Fruit fly (Drosophila melanogaster): ENCODE results near the gene CG42249.

The CG42249 gene

dm6 chrX:11149201-11149600 is 53.1 kb downstream of the CG42249 start, which contains the start of gene Lint-1 (continued):
- TF ChIP-seq Ets21C (GFP tag; optimal IDR thresholded peaks at IDR 0.05) (peak; percentile 18), Hr4 (GFP tag; optimal IDR thresholded peaks at IDR 0.05) (peak; percentile 15), Smox (GFP tag; optimal IDR thresholded peaks at IDR 0.05) (peak; percentile 35), Ets96B (tag; optimal IDR thresholded peaks at IDR 0.05) (no peak), OdsH (GFP tag; optimal IDR thresholded peaks at IDR 0.05) (peak; percentile 43), Met (GFP tag; optimal IDR thresholded peaks at IDR 0.05) (peak; percentile 34), CG7368 (GFP tag; optimal IDR thresholded peaks at IDR 0.05) (no peak), CG15336 (GFP tag; IDR thresholded peaks at IDR 0.05) (no peak), Gug (GFP tag; IDR thresholded peaks at IDR 0.05) (no peak), net (GFP tag; optimal IDR thresholded peaks at IDR 0.05) (no peak), Hr38 (GFP tag; optimal IDR thresholded peaks at IDR 0.05) (no peak), CG8319 (GFP tag; optimal IDR thresholded peaks at IDR 0.05) (no peak), vri (GFP tag; optimal IDR thresholded peaks at IDR 0.05) (peak; percentile 54), CG34406 (GFP tag; optimal IDR thresholded peaks at IDR 0.05) (no peak), pdm3 (GFP tag; optimal IDR thresholded peaks at IDR 0.05) (peak; percentile 49), Eip78C (GFP tag) (peak; percentile 60)

DNA sequence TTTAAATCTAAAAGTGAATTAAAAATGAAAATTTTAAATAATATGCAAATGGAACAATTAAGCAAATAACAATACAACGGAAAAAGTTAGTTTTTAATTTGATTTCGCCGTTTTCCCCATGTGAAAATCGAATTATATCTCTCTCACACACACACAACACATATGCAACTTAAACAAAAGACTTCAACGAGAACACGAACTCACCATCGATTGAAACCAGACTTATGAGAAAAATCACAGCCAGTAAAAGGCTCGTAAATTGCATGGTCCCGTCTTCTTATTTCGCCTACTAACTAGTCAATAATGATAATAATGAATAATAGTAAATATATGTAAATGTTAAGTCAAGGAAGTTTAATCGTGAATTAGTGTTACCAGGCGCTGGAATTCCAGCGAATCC is 57.3 kb downstream of the CG42249 start:
- TF ChIP-seq dsx (GFP tag; optimal IDR thresholded peaks at IDR 0.05; ENCODE audit: poor library complexity, severe bottlenecking), result no peak
- TF ChIP-seq CG3919 (GFP tag; optimal IDR thresholded peaks at IDR 0.05), result no peak
- peak; percentile 28 for TF ChIP-seq Eip93F (GFP tag; optimal IDR thresholded peaks at IDR 0.05)
- no peak for TF ChIP-seq Sox15 (GFP tag; optimal IDR thresholded peaks at IDR 0.05)

DNA sequence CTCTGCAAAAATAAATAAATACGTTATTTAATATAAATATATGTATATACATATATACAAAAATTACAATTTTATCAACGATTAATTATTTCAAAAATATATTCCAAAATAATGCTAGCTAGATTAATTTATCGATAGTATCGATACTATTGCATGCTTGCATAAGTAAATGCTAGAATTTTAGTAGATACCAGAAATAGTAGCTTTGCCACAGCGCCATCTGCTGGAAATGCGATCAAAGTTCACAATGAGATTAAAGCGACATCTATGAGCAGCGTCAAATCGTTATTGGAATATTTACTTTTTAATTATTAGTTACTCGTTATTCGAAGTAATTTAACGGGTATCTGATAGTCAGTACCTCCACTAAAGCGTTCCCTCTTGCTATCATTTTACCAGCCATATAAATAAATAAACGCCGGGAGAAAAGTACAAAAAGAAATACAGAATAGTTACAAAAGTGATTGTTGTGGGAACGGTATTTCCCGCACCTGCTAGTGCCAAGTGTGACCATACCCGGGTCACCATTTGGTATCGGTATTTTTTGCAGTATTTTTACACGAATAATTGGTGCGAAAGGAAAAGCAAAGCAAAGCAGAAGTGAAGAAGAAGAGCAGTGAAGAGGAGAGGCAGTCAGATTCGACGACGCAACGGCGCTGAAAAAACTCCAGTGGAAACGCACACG is 57.9 kb downstream of the CG42249 start, which contains the start of the genes rtv and Dlic:
Gene rtv (minus strand): TSS at position 165 of the 685 bp plus-strand sequence.
Gene Dlic (plus strand): TSS at position 596 of the 685 bp plus-strand sequence.
- TF ChIP-seq CG9139 (GFP tag; optimal IDR thresholded peaks at IDR 0.05), result no peak
- TF ChIP-seq Met (GFP tag; optimal IDR thresholded peaks at IDR 0.05), result peak; percentile 8
- no peak for TF ChIP-seq CG3919 (GFP tag; optimal IDR thresholded peaks at IDR 0.05)
- peak; percentile 83 for TF ChIP-seq fkh (GFP tag; optimal IDR thresholded peaks at IDR 0.05)
- no peak for TF ChIP-seq Sox15 (GFP tag; optimal IDR thresholded peaks at IDR 0.05)
- TF ChIP-seq spab (GFP tag; optimal IDR thresholded peaks at IDR 0.05), result no peak
- TF ChIP-seq CG16779 (tag; optimal IDR thresholded peaks at IDR 0.05), result no peak
- no peak for TF ChIP-seq CG8632 (GFP tag; optimal IDR thresholded peaks at IDR 0.05)
- no peak for TF ChIP-seq CG6276 (GFP tag; optimal IDR thresholded peaks at IDR 0.05)
- no peak for TF ChIP-seq CG10669 (GFP tag; optimal IDR thresholded peaks at IDR 0.05)
- no peak for TF ChIP-seq ss (GFP tag; optimal IDR thresholded peaks at IDR 0.05)
- TF ChIP-seq net (GFP tag; optimal IDR thresholded peaks at IDR 0.05), result no peak
- no peak for TF ChIP-seq dsx (GFP tag; optimal IDR thresholded peaks at IDR 0.05; ENCODE audit: poor library complexity, severe bottlenecking)
- peak; percentile 35 for TF ChIP-seq esn (GFP tag; optimal IDR thresholded peaks at IDR 0.05)
- TF ChIP-seq CG6792 (GFP tag; optimal IDR thresholded peaks at IDR 0.05), result no peak
- TF ChIP-seq vri (GFP tag; optimal IDR thresholded peaks at IDR 0.05), result no peak
- TF ChIP-seq CG11762 (GFP tag; optimal IDR thresholded peaks at IDR 0.05; ENCODE audit: insufficient read depth), result no peak
- TF ChIP-seq Hr38 (GFP tag; optimal IDR thresholded peaks at IDR 0.05), result no peak
- TF ChIP-seq CG6854 (GFP tag; optimal IDR thresholded peaks at IDR 0.05), result no peak
- TF ChIP-seq CG8319 (GFP tag; optimal IDR thresholded peaks at IDR 0.05), result no peak
- no peak for TF ChIP-seq CG4318 (GFP tag; optimal IDR thresholded peaks at IDR 0.05)
- TF ChIP-seq salr (GFP tag; optimal IDR thresholded peaks at IDR 0.05), result no peak
- no peak for TF ChIP-seq CG6808 (GFP tag; optimal IDR thresholded peaks at IDR 0.05)
- peak; percentile 8 for TF ChIP-seq Eip75B (GFP tag; optimal IDR thresholded peaks at IDR 0.05)
- peak; percentile 44 for TF ChIP-seq cyc (GFP tag; optimal IDR thresholded peaks at IDR 0.05)
- no peak for TF ChIP-seq CG3032 (tag; optimal IDR thresholded peaks at IDR 0.05)
- no peak for TF ChIP-seq Eip93F (GFP tag; optimal IDR thresholded peaks at IDR 0.05)
- TF ChIP-seq CG32006 (GFP tag; optimal IDR thresholded peaks at IDR 0.05), result no peak
- TF ChIP-seq CG34406 (GFP tag; optimal IDR thresholded peaks at IDR 0.05), result no peak
- TF ChIP-seq Blimp-1 (GFP tag; optimal IDR thresholded peaks at IDR 0.05), result no peak
- no peak for TF ChIP-seq Sox102F (GFP tag; optimal IDR thresholded peaks at IDR 0.05)
- TF ChIP-seq CG6163 (GFP tag; IDR thresholded peaks at IDR 0.05), result peak; percentile 63; the same call in 2 of the 3 replicates
- peak; percentile 38 for TF ChIP-seq Hr39 (GFP tag; optimal IDR thresholded peaks at IDR 0.05)
- TF ChIP-seq eg (GFP tag; IDR thresholded peaks at IDR 0.05), result no peak
- no peak for TF ChIP-seq topi (GFP tag; optimal IDR thresholded peaks at IDR 0.05)
- TF ChIP-seq Lpt (GFP tag; optimal IDR thresholded peaks at IDR 0.05), result no peak
- peak; percentile 7 for TF ChIP-seq Hr4 (GFP tag; optimal IDR thresholded peaks at IDR 0.05)
